Fruit fly (Drosophila melanogaster) whole organism, wandering third instar larva: ENCODE results near the gene Nep6.

Source experiments
- Hr78 ChIP-seq: fragments of >200 bp; optimal IDR thresholded peaks from 2 replicates; lab custom pipeline; 2017; ENCODE audit warnings: missing biosample characterization, missing genetic modification characterization
- Jra ChIP-seq: sonication (Bioruptor generic); optimal IDR thresholded peaks from 2 replicates; lab custom pipeline; 2016; ENCODE audit warnings: missing biosample characterization, missing genetic modification characterization
- h ChIP-seq: fragments of 200-800 bp; sonication (Bioruptor generic); optimal IDR thresholded peaks from 3 replicates; lab custom pipeline; 2016; ENCODE audit warnings: missing biosample characterization, mild to moderate bottlenecking, missing genetic modification characterization
- sv ChIP-seq: fragments of 200-800 bp; sonication (Bioruptor generic); optimal IDR thresholded peaks from 3 replicates; lab custom pipeline; 2016; ENCODE audit warnings: missing biosample characterization, missing genetic modification characterization
- usp ChIP-seq: fragments of >200 bp; optimal IDR thresholded peaks from 2 replicates; lab custom pipeline; 2017; ENCODE audit warnings: missing biosample characterization, missing genetic modification characterization

- TF ChIP-seq sv, result peak; percentile 94
- TF ChIP-seq Hr78, result no peak
- no peak for TF ChIP-seq usp
- peak; percentile 88 for TF ChIP-seq Jra (GFP tag; lab: Kevin White, UChicago)
- peak; percentile 98 for TF ChIP-seq h
Measured at dm6 chrX:12754348-12754733, 47.1 kb upstream of the Nep6 start.
